Worm (Caenorhabditis elegans) whole organism, midembryonic: ENCODE measurements around the gene D1086.11.

ENCODE experiments used
- T22C8.4 ChIP-seq: fragments of 200-800 bp; sonication (Bioruptor generic); IDR thresholded peaks from 2 replicates; pipeline ENCODE4 v1.3.6; 2022; ENCODE audit warnings: missing genetic modification characterization, missing compliant biosample characterization
- med-1 ChIP-seq: sonication (generic microtip); optimal IDR thresholded peaks from 2 replicates; lab custom pipeline; 2017; ENCODE audit warnings: missing genetic modification characterization, mild to moderate bottlenecking, missing compliant biosample characterization, antibody characterized with exemption, missing genetic modification reagents; ENCODE audit not compliant: insufficient read depth
- tab-1 ChIP-seq: fragments of 200-800 bp; sonication (Bioruptor generic); IDR thresholded peaks from 2 replicates; pipeline ENCODE4 v1.3.6; 2022; ENCODE audit warnings: missing genetic modification characterization, missing compliant biosample characterization
- ztf-23 ChIP-seq: fragments of 200-800 bp; sonication (Bioruptor generic); IDR thresholded peaks from 2 replicates; pipeline ENCODE4 v1.3.6; 2022; ENCODE audit warnings: missing genetic modification reagents, missing genetic modification characterization, missing compliant biosample characterization
- ztf-29 ChIP-seq: fragments of 200-800 bp; sonication (Bioruptor generic); IDR thresholded peaks from 2 replicates; pipeline ENCODE4 v1.3.6; 2022; ENCODE audit warnings: missing genetic modification reagents, missing genetic modification characterization, missing compliant biosample characterization

- TF ChIP-seq med-1 (GFP tag; lab: Kevin White, UChicago) (no peak), ztf-29 (GFP tag; lab: Robert Waterston, UW) (no peak), T22C8.4 (GFP tag; lab: Robert Waterston, UW) (no peak), ztf-23 (no peak), tab-1 (GFP tag; lab: Robert Waterston, UW) (no peak)
Measured at ce11 chrV:14123176-14123575, 48.9 kb downstream of the D1086.11 start.
